Worm (Caenorhabditis elegans) whole organism, L2 larva: ENCODE measurements around the gene unc-47.

Experiments
- C34F6.9 ChIP-seq: fragments of 150-350 bp; optimal IDR thresholded peaks from 2 replicates; lab custom pipeline; 2014; ENCODE audit warnings: missing biosample characterization, missing genetic modification characterization
- F13H6.1 ChIP-seq: sonication (generic microtip); optimal IDR thresholded peaks from 2 replicates; lab custom pipeline; 2016; ENCODE audit warnings: missing genetic modification characterization, missing compliant biosample characterization
- R02D3.7 ChIP-seq: fragments of 150-350 bp; optimal IDR thresholded peaks from 2 replicates; lab custom pipeline; 2014; ENCODE audit warnings: missing biosample characterization, missing genetic modification characterization
- Y55F3AM.14 ChIP-seq: fragments of 200-800 bp; sonication (Bioruptor generic); optimal IDR thresholded peaks from 2 replicates; lab custom pipeline; 2018; ENCODE audit warnings: mild to moderate bottlenecking, missing genetic modification characterization, missing compliant biosample characterization
- ama-1 ChIP-seq: fragments of 150-350 bp; optimal IDR thresholded peaks from 2 replicates; lab custom pipeline; 2018; ENCODE audit warnings: inconsistent platforms
- blmp-1 ChIP-seq: sonication (generic microtip); optimal IDR thresholded peaks from 2 replicates; lab custom pipeline; 2017; ENCODE audit warnings: missing genetic modification characterization, mild to moderate bottlenecking, missing compliant biosample characterization, antibody characterized with exemption, moderate library complexity; ENCODE audit not compliant: insufficient read depth
- ceh-16 ChIP-seq: fragments of 150-350 bp; optimal IDR thresholded peaks from 2 replicates; lab custom pipeline; 2014; ENCODE audit warnings: missing biosample characterization, missing genetic modification characterization
- ceh-82 ChIP-seq: fragments of 150-350 bp; optimal IDR thresholded peaks from 2 replicates; lab custom pipeline; 2014; ENCODE audit warnings: missing biosample characterization, missing genetic modification characterization
- crh-2 ChIP-seq: sonication (generic microtip); optimal IDR thresholded peaks from 2 replicates; lab custom pipeline; 2017; ENCODE audit warnings: missing biosample characterization, missing genetic modification characterization
- dmd-4 ChIP-seq: sonication (generic microtip); optimal IDR thresholded peaks from 2 replicates; lab custom pipeline; 2017; ENCODE audit warnings: missing biosample characterization, missing genetic modification characterization
- egl-27 ChIP-seq: sonication (generic microtip); optimal IDR thresholded peaks from 3 replicates; lab custom pipeline; 2017; ENCODE audit warnings: missing biosample characterization, missing genetic modification reagents, missing genetic modification characterization
- elt-1 ChIP-seq: fragments of 150-350 bp; optimal IDR thresholded peaks from 2 replicates; lab custom pipeline; 2014; ENCODE audit warnings: missing biosample characterization, missing genetic modification characterization
- elt-3 ChIP-seq: sonication (generic microtip); optimal IDR thresholded peaks from 2 replicates; lab custom pipeline; 2017; ENCODE audit warnings: missing biosample characterization, missing genetic modification characterization
- fos-1 ChIP-seq: fragments of 150-350 bp; optimal IDR thresholded peaks from 2 replicates; lab custom pipeline; 2014; ENCODE audit warnings: missing biosample characterization, missing genetic modification characterization
- lin-11 ChIP-seq: fragments of 150-350 bp; sonication (generic microtip); optimal IDR thresholded peaks from 2 replicates; lab custom pipeline; 2014; ENCODE audit warnings: missing biosample characterization, missing genetic modification characterization, inconsistent platforms, mixed read lengths
- lin-13 ChIP-seq: fragments of 150-350 bp; optimal IDR thresholded peaks from 2 replicates; lab custom pipeline; 2014; ENCODE audit warnings: missing biosample characterization, missing genetic modification reagents, missing genetic modification characterization
- lin-39 ChIP-seq: fragments of 150-350 bp; optimal IDR thresholded peaks from 2 replicates; lab custom pipeline; 2014; ENCODE audit warnings: missing biosample characterization, missing genetic modification reagents, missing genetic modification characterization
- lsy-2 ChIP-seq, 2 experiments: fragments of 150-350 bp in 1 of 2; sonication (generic microtip) in 1 of 2; optimal IDR thresholded peaks; 2 replicates each; lab custom pipeline; 2014 to 2017; ENCODE audit warnings: missing biosample characterization in 2 of 2, missing genetic modification characterization in 2 of 2
- mab-5 ChIP-seq: fragments of 150-350 bp; optimal IDR thresholded peaks from 2 replicates; lab custom pipeline; 2014; ENCODE audit warnings: missing biosample characterization, missing genetic modification characterization
- mbf-1 ChIP-seq: sonication (generic microtip); optimal IDR thresholded peaks from 2 replicates; lab custom pipeline; 2017; ENCODE audit warnings: missing biosample characterization, missing genetic modification characterization
- mdl-1 ChIP-seq, 2 experiments: fragments of 150-350 bp in 1 of 2; sonication (generic microtip) in 1 of 2; optimal IDR thresholded peaks; 2 replicates each; lab custom pipeline; 2017; ENCODE audit warnings: missing biosample characterization in 2 of 2, missing genetic modification characterization in 2 of 2
- nhr-11 ChIP-seq: fragments of 150-350 bp; optimal IDR thresholded peaks from 2 replicates; lab custom pipeline; 2014; ENCODE audit warnings: missing biosample characterization, missing genetic modification characterization
- nhr-12 ChIP-seq: fragments of 150-350 bp; optimal IDR thresholded peaks from 2 replicates; lab custom pipeline; 2014; ENCODE audit warnings: missing biosample characterization, missing genetic modification characterization
- nhr-129 ChIP-seq: fragments of 150-350 bp; optimal IDR thresholded peaks from 2 replicates; lab custom pipeline; 2014; ENCODE audit warnings: missing biosample characterization, missing genetic modification characterization
- nhr-21 ChIP-seq: fragments of 150-350 bp; optimal IDR thresholded peaks from 2 replicates; lab custom pipeline; 2014; ENCODE audit warnings: missing biosample characterization, missing genetic modification characterization
- nhr-237 ChIP-seq: fragments of 150-350 bp; optimal IDR thresholded peaks from 2 replicates; lab custom pipeline; 2014; ENCODE audit warnings: missing biosample characterization, missing genetic modification characterization
- nhr-25 ChIP-seq: fragments of 150-350 bp; sonication (generic microtip); optimal IDR thresholded peaks from 3 replicates; lab custom pipeline; 2014; ENCODE audit warnings: missing biosample characterization, missing genetic modification characterization
- nhr-6 ChIP-seq: fragments of 150-350 bp; optimal IDR thresholded peaks from 2 replicates; lab custom pipeline; 2014; ENCODE audit warnings: missing biosample characterization, missing genetic modification characterization
- nhr-77 ChIP-seq: fragments of 150-350 bp; optimal IDR thresholded peaks from 2 replicates; lab custom pipeline; 2014; ENCODE audit warnings: missing biosample characterization, missing genetic modification characterization
- peb-1 ChIP-seq: fragments of 150-350 bp; optimal IDR thresholded peaks from 2 replicates; lab custom pipeline; 2014; ENCODE audit warnings: missing biosample characterization, missing genetic modification characterization
- sma-9 ChIP-seq, 2 experiments: fragments of 150-350 bp in 1 of 2; sonication (generic microtip) in 1 of 2; optimal IDR thresholded peaks; 2 replicates each; lab custom pipeline; 2014 to 2016; ENCODE audit warnings: missing genetic modification characterization in 2 of 2, mild to moderate bottlenecking in 1 of 2, missing biosample characterization in 1 of 2, missing compliant biosample characterization in 1 of 2, missing genetic modification reagents in 1 of 2, moderate library complexity in 1 of 2
- snpc-4 ChIP-seq: fragments of 150-350 bp; optimal IDR thresholded peaks from 2 replicates; lab custom pipeline; 2014; ENCODE audit warnings: missing biosample characterization, missing genetic modification characterization
- unc-55 ChIP-seq: fragments of 150-350 bp; sonication (generic microtip); optimal IDR thresholded peaks from 3 replicates; lab custom pipeline; 2014; ENCODE audit warnings: missing biosample characterization, missing genetic modification reagents, missing genetic modification characterization
- unc-62 ChIP-seq: fragments of 150-350 bp; optimal IDR thresholded peaks from 2 replicates; lab custom pipeline; 2014; ENCODE audit warnings: missing biosample characterization, missing genetic modification reagents, missing genetic modification characterization
- ztf-1 ChIP-seq: fragments of 200-800 bp; sonication (Bioruptor generic); conservative IDR thresholded peaks from 2 replicates; pipeline ENCODE4 v1.3.6; 2022; ENCODE audit warnings: missing genetic modification characterization, missing compliant biosample characterization
- ztf-11 ChIP-seq: sonication (generic microtip); optimal IDR thresholded peaks from 2 replicates; lab custom pipeline; 2017; ENCODE audit warnings: missing biosample characterization, missing genetic modification characterization
- ztf-4 ChIP-seq: fragments of 150-350 bp; optimal IDR thresholded peaks from 2 replicates; lab custom pipeline; 2014; ENCODE audit warnings: missing biosample characterization, missing genetic modification characterization

Gene unc-47

ce11 chrIII:10150710-10151109 lies 35.4 kb downstream of the unc-47 start:
- TF ChIP-seq fos-1: no peak
- no peak for TF ChIP-seq nhr-129 (tag; lab: Kevin White, UChicago)
- TF ChIP-seq nhr-77 (tag; lab: Kevin White, UChicago): no peak
- no peak for TF ChIP-seq lin-39 (tag; lab: Kevin White, UChicago)
- no peak for TF ChIP-seq F13H6.1 (tag; lab: Kevin White, UChicago)
- no peak for TF ChIP-seq ztf-4
- no peak for TF ChIP-seq ztf-1 (GFP tag; lab: Robert Waterston, UW)
- no peak for TF ChIP-seq elt-3 (tag; lab: Kevin White, UChicago)
- no peak for TF ChIP-seq R02D3.7
- no peak for TF ChIP-seq crh-2 (tag; lab: Kevin White, UChicago)
- TF ChIP-seq sma-9 (GFP tag; optimal IDR thresholded peaks at IDR 0.05; lab: Kevin White, UChicago): peak; percentile 35
- TF ChIP-seq sma-9 (tag; optimal IDR thresholded peaks at IDR 0.05; lab: Kevin White, UChicago): no peak
- no peak for TF ChIP-seq mdl-1 (tag; optimal IDR thresholded peaks at IDR 0.05; lab: Kevin White, UChicago)
- TF ChIP-seq ceh-82 (tag; lab: Kevin White, UChicago): no peak
- TF ChIP-seq lsy-2 (tag; optimal IDR thresholded peaks at IDR 0.05; lab: Kevin White, UChicago): peak in 1 of 2 experiments; percentile 38
- no peak for TF ChIP-seq ztf-11 (tag; lab: Kevin White, UChicago)
- no peak for TF ChIP-seq nhr-6 (tag; lab: Kevin White, UChicago)
- no peak for TF ChIP-seq nhr-25
- no peak for TF ChIP-seq dmd-4 (tag; lab: Kevin White, UChicago)
- no peak for TF ChIP-seq mab-5 (tag; lab: Kevin White, UChicago)
- TF ChIP-seq unc-55 (GFP tag; lab: Kevin White, UChicago): no peak
- TF ChIP-seq C34F6.9 (tag; lab: Kevin White, UChicago): peak; percentile 30
- TF ChIP-seq ceh-16 (tag; lab: Kevin White, UChicago): no peak
- no peak for TF ChIP-seq snpc-4 (tag; lab: Kevin White, UChicago)
- no peak for TF ChIP-seq nhr-11 (tag; lab: Kevin White, UChicago)
- TF ChIP-seq peb-1 (tag; lab: Kevin White, UChicago): no peak
- TF ChIP-seq lin-13 (GFP tag; lab: Kevin White, UChicago): no peak
- TF ChIP-seq nhr-21 (tag; lab: Kevin White, UChicago): no peak
- TF ChIP-seq elt-1 (tag; lab: Kevin White, UChicago): no peak
- no peak for TF ChIP-seq nhr-12
- TF ChIP-seq mbf-1 (tag; lab: Kevin White, UChicago): no peak
- peak; percentile 19 for TF ChIP-seq lin-11 (tag; lab: Kevin White, UChicago)
- TF ChIP-seq nhr-237: no peak
- TF ChIP-seq, all 48 proteins: peak for 4

- no peak for TF ChIP-seq mdl-1 (tag; optimal IDR thresholded peaks at IDR 0.05; lab: Kevin White, UChicago)
- no peak for TF ChIP-seq ztf-4
- TF ChIP-seq nhr-12: no peak
- TF ChIP-seq F13H6.1 (tag; lab: Kevin White, UChicago): no peak
- no peak for TF ChIP-seq nhr-6 (tag; lab: Kevin White, UChicago)
- no peak for TF ChIP-seq unc-62 (GFP tag; lab: Kevin White, UChicago)
- TF ChIP-seq egl-27 (tag; lab: Kevin White, UChicago): no peak
- TF ChIP-seq nhr-11 (tag; lab: Kevin White, UChicago): no peak
- TF ChIP-seq Y55F3AM.14 (GFP tag; lab: Kevin White, UChicago): no peak
- TF ChIP-seq, all 48 proteins: peak for 0
These were observed 36.1 kb downstream of the unc-47 start for ce11 chrIII:10149910-10150309.

ce11 chrIII:10146701-10147100 lies 39.4 kb downstream of the unc-47 start, which contains the start of gene K08E5.1:
Gene K08E5.1, minus strand, starts transcription at chrIII:10146801.
- TF ChIP-seq lin-39 (tag; lab: Kevin White, UChicago): no peak

ce11 chrIII:10140732-10141131 lies 45.3 kb downstream of the unc-47 start, which contains the start of gene K08E5.6:
Gene K08E5.6, plus strand, starts transcription at chrIII:10141032.
- TF ChIP-seq unc-62 (GFP tag; lab: Kevin White, UChicago): no peak

ce11 chrIII:10136778-10137177 lies 49.3 kb downstream of the unc-47 start, which contains the start of gene ZK1128.7:
Gene ZK1128.7, plus strand, starts transcription at chrIII:10137006.
- no peak for TF ChIP-seq Y55F3AM.14 (GFP tag; lab: Kevin White, UChicago)
- no peak for TF ChIP-seq nhr-21 (tag; lab: Kevin White, UChicago)
- TF ChIP-seq lsy-2 (tag; optimal IDR thresholded peaks at IDR 0.05; lab: Kevin White, UChicago): peak in 1 of 2 experiments; percentile 30
- TF ChIP-seq unc-62 (GFP tag; lab: Kevin White, UChicago): no peak
- TF ChIP-seq lin-39 (tag; lab: Kevin White, UChicago): no peak
- TF ChIP-seq sma-9 (GFP tag; optimal IDR thresholded peaks at IDR 0.05; lab: Kevin White, UChicago): peak; percentile 20
- no peak for TF ChIP-seq sma-9 (tag; optimal IDR thresholded peaks at IDR 0.05; lab: Kevin White, UChicago)
- peak; percentile 43 for TF ChIP-seq F13H6.1 (tag; lab: Kevin White, UChicago)
- no peak for TF ChIP-seq nhr-6 (tag; lab: Kevin White, UChicago)
- TF ChIP-seq snpc-4 (tag; lab: Kevin White, UChicago): no peak
- TF ChIP-seq elt-3 (tag; lab: Kevin White, UChicago): no peak
- no peak for TF ChIP-seq ama-1 (lab: Kevin White, UChicago)
- TF ChIP-seq nhr-12: no peak
- no peak for TF ChIP-seq egl-27 (tag; lab: Kevin White, UChicago)
- TF ChIP-seq unc-55 (GFP tag; lab: Kevin White, UChicago): peak; percentile 36
- peak; percentile 15 for TF ChIP-seq C34F6.9 (tag; lab: Kevin White, UChicago)
- peak; percentile 22 for TF ChIP-seq blmp-1 (tag; lab: Kevin White, UChicago)
- TF ChIP-seq lin-13 (GFP tag; lab: Kevin White, UChicago): no peak
